Fruit fly (Drosophila melanogaster) whole organism, pupa: ENCODE measurements around the gene CG1607.

ENCODE experiments used
- CG10348 ChIP-seq: fragments of 200-800 bp; sonication (Bioruptor generic); IDR thresholded peaks from 2 replicates; pipeline ENCODE4 v1.3.6; 2022; ENCODE audit warnings: missing biosample characterization, missing genetic modification characterization
- CG12605 ChIP-seq: fragments of 200-800 bp; sonication (Bioruptor generic); IDR thresholded peaks from 2 replicates; pipeline ENCODE4 v1.3.6; 2022; ENCODE audit warnings: missing biosample characterization, missing genetic modification characterization
- CG17806 ChIP-seq: fragments of 200-800 bp; sonication (Bioruptor generic); optimal IDR thresholded peaks from 2 replicates; lab custom pipeline; 2018; ENCODE audit warnings: missing biosample characterization, mild to moderate bottlenecking, missing genetic modification characterization, moderate library complexity
- CG32121 ChIP-seq: fragments of 200-800 bp; sonication (Bioruptor generic); IDR thresholded peaks from 2 replicates; pipeline ENCODE4 v1.3.6; 2022; ENCODE audit warnings: missing biosample characterization, missing genetic modification characterization
- CG4496 ChIP-seq: fragments of 200-800 bp; sonication (Bioruptor generic); IDR thresholded peaks from 3 replicates; pipeline ENCODE4 v1.3.6; 2022; ENCODE audit warnings: missing biosample characterization, missing genetic modification characterization
- D1 ChIP-seq: fragments of 200-800 bp; sonication (Bioruptor generic); optimal IDR thresholded peaks from 2 replicates; lab custom pipeline; 2018; ENCODE audit warnings: missing biosample characterization, mild to moderate bottlenecking, missing genetic modification characterization, moderate library complexity
- EcR ChIP-seq: fragments of 200-800 bp; sonication (Bioruptor generic); optimal IDR thresholded peaks from 3 replicates; lab custom pipeline; 2019; ENCODE audit warnings: missing biosample characterization, missing genetic modification characterization, mild to moderate bottlenecking, moderate library complexity, missing genetic modification reagents
- fd96Ca ChIP-seq: fragments of 200-800 bp; sonication (Bioruptor generic); IDR thresholded peaks from 3 replicates; pipeline ENCODE4 v1.3.6; 2022; ENCODE audit warnings: missing biosample characterization, missing genetic modification characterization
- gl ChIP-seq: fragments of 200-800 bp; sonication (Bioruptor generic); optimal IDR thresholded peaks from 2 replicates; lab custom pipeline; 2018; ENCODE audit warnings: missing biosample characterization, mild to moderate bottlenecking, missing genetic modification characterization

DNA sequence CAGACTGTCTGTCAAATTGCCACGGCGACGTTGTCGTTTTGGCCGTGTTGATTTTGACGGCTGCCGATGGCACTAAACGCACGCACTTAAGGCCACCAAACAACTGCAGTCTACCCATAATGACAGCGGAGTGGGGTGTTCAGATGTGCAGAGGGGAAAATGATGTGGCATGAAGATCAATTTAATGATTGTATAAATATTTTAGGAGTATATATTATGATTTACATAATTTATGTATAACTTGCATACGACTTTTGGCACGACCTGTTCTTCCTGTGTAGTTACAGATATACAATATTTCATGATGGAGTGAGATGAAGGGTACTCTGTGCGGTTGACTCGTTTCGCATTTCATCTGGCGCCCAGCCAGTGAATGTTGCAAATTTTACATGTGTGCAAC lies 39.3 kb upstream of the CG1607 start:
- no peak for TF ChIP-seq D1 (tag; lab: Kevin White, UChicago)
- no peak for TF ChIP-seq fd96Ca (GFP tag; lab: Robert Waterston, UW)
- TF ChIP-seq CG10348 (GFP tag; lab: Robert Waterston, UW) = no peak
- TF ChIP-seq CG32121 (GFP tag; lab: Robert Waterston, UW) = 0 out of 2 replicates have a peak, but pooled peaks have one; percentile 9
- TF ChIP-seq CG17806 (tag; lab: Kevin White, UChicago) = no peak
- no peak for TF ChIP-seq gl (tag; lab: Kevin White, UChicago)
- TF ChIP-seq EcR = no peak
- no peak for TF ChIP-seq CG12605
- no peak for TF ChIP-seq CG4496 (GFP tag; lab: Robert Waterston, UW)
